Worm (Caenorhabditis elegans) whole organism, L4 larva: ENCODE measurements around the gene C03B1.7.

Experiments
- F37D6.2 ChIP-seq: sonication (generic microtip); optimal IDR thresholded peaks from 2 replicates; lab custom pipeline; 2016; ENCODE audit warnings: mild to moderate bottlenecking, missing genetic modification characterization, missing compliant biosample characterization
- F44E2.7 ChIP-seq: fragments of 200-800 bp; sonication (Bioruptor generic); IDR thresholded peaks from 2 replicates; pipeline ENCODE4 v2.1.2; 2022; ENCODE audit warnings: missing genetic modification characterization, missing compliant biosample characterization
- F49E8.2 ChIP-seq: sonication (generic microtip); optimal IDR thresholded peaks from 2 replicates; lab custom pipeline; 2016; ENCODE audit warnings: missing compliant biosample characterization, mild to moderate bottlenecking, missing genetic modification characterization, borderline replicate concordance
- Y105C5A.15 ChIP-seq: fragments of 200-800 bp; sonication (Bioruptor generic); IDR thresholded peaks from 2 replicates; pipeline ENCODE4 v1.3.6; 2022; ENCODE audit warnings: missing genetic modification characterization, missing compliant biosample characterization
- Y48G9A.11 ChIP-seq: fragments of 200-800 bp; sonication (Bioruptor generic); IDR thresholded peaks from 2 replicates; pipeline ENCODE4 v1.3.6; 2022; ENCODE audit warnings: missing genetic modification reagents, missing genetic modification characterization, missing compliant biosample characterization
- Y75B8A.6 ChIP-seq: fragments of 200-800 bp; sonication (Bioruptor generic); IDR thresholded peaks from 2 replicates; pipeline ENCODE4 v1.3.6; 2022; ENCODE audit warnings: missing genetic modification reagents, missing genetic modification characterization, missing compliant biosample characterization
- ZK546.5 ChIP-seq, 2 experiments: sonication (generic microtip); optimal IDR thresholded peaks; 2 replicates each; lab custom pipeline; 2017; ENCODE audit warnings: missing biosample characterization in 2 of 2, missing genetic modification characterization in 2 of 2
- aha-1 ChIP-seq: fragments of 150-350 bp; peaks from one replicate; lab custom pipeline; 2014; ENCODE audit warnings: missing biosample characterization, missing genetic modification characterization
- aly-2 ChIP-seq: sonication (generic microtip); optimal IDR thresholded peaks from 2 replicates; lab custom pipeline; 2018; ENCODE audit warnings: missing biosample characterization, missing genetic modification characterization
- arid-1 ChIP-seq: fragments of 200-800 bp; sonication (Bioruptor generic); conservative IDR thresholded peaks from 2 replicates; pipeline ENCODE4 v1.3.6; 2022; ENCODE audit warnings: missing genetic modification reagents, missing genetic modification characterization, missing compliant biosample characterization
- ceh-20 ChIP-seq: fragments of 200-800 bp; sonication (Bioruptor generic); IDR thresholded peaks from 2 replicates; pipeline ENCODE4 v1.3.6; 2022; ENCODE audit warnings: missing genetic modification reagents, missing genetic modification characterization, missing compliant biosample characterization
- ceh-28 ChIP-seq: fragments of 150-350 bp; optimal IDR thresholded peaks from 2 replicates; lab custom pipeline; 2014; ENCODE audit warnings: missing biosample characterization, missing genetic modification reagents, missing genetic modification characterization
- ceh-32 ChIP-seq: sonication (generic microtip); optimal IDR thresholded peaks from 2 replicates; lab custom pipeline; 2016; ENCODE audit warnings: mild to moderate bottlenecking, missing genetic modification characterization, missing compliant biosample characterization; ENCODE audit not compliant: poor library complexity
- ces-1 ChIP-seq: fragments of 150-350 bp; sonication (generic microtip); optimal IDR thresholded peaks from 4 replicates; lab custom pipeline; 2014; ENCODE audit warnings: missing biosample characterization, missing genetic modification reagents, missing genetic modification characterization
- daf-12 ChIP-seq: fragments of 150-350 bp; optimal IDR thresholded peaks from 2 replicates; lab custom pipeline; 2014; ENCODE audit warnings: missing biosample characterization, missing genetic modification reagents, missing genetic modification characterization
- daf-16 ChIP-seq, 3 experiments: sonication (generic microtip); optimal IDR thresholded peaks; 2 replicates each; lab custom pipeline; 2016 to 2017; ENCODE audit warnings: missing genetic modification characterization in 3 of 3, missing genetic modification reagents in 3 of 3, mild to moderate bottlenecking in 2 of 3, missing compliant biosample characterization in 2 of 3, missing biosample characterization in 1 of 3, moderate library complexity in 1 of 3
- dmd-8 ChIP-seq: fragments of 200-800 bp; sonication (Bioruptor generic); IDR thresholded peaks from 2 replicates; pipeline ENCODE4 v1.3.6; 2022; ENCODE audit warnings: missing genetic modification characterization, missing compliant biosample characterization
- fkh-10 ChIP-seq: fragments of 150-350 bp; optimal IDR thresholded peaks from 2 replicates; lab custom pipeline; 2014; ENCODE audit warnings: missing biosample characterization, missing genetic modification reagents, missing genetic modification characterization
- hlh-11 ChIP-seq: fragments of 200-800 bp; sonication (Bioruptor generic); optimal IDR thresholded peaks from 2 replicates; lab custom pipeline; 2018; ENCODE audit warnings: mild to moderate bottlenecking, missing genetic modification characterization, missing compliant biosample characterization
- hlh-30 ChIP-seq: sonication (generic microtip); optimal IDR thresholded peaks from 2 replicates; lab custom pipeline; 2017; ENCODE audit warnings: antibody characterized with exemption, mild to moderate bottlenecking, missing genetic modification characterization, missing compliant biosample characterization; ENCODE audit not compliant: insufficient read depth
- jun-1 ChIP-seq: fragments of 150-350 bp; optimal IDR thresholded peaks from 2 replicates; lab custom pipeline; 2014; ENCODE audit warnings: missing biosample characterization, missing genetic modification reagents, missing genetic modification characterization
- lin-1 ChIP-seq: fragments of 200-800 bp; sonication (Bioruptor generic); IDR thresholded peaks from 2 replicates; pipeline ENCODE4 v1.3.6; 2022; ENCODE audit warnings: missing genetic modification reagents, missing genetic modification characterization, missing compliant biosample characterization
- lin-15B ChIP-seq: fragments of 150-350 bp; sonication (generic microtip); optimal IDR thresholded peaks from 3 replicates; lab custom pipeline; 2014; ENCODE audit warnings: missing biosample characterization, missing genetic modification characterization
- lin-38 ChIP-seq: fragments of 200-800 bp; sonication (Bioruptor generic); IDR thresholded peaks from 2 replicates; pipeline ENCODE4 v1.3.6; 2022; ENCODE audit warnings: missing genetic modification reagents, missing genetic modification characterization, missing compliant biosample characterization
- lsy-2 ChIP-seq, 2 experiments: fragments of 150-350 bp in 1 of 2; sonication (generic microtip) in 1 of 2; optimal IDR thresholded peaks; 2 replicates each; lab custom pipeline; 2014 to 2017; ENCODE audit warnings: missing biosample characterization in 2 of 2, missing genetic modification characterization in 2 of 2
- madf-5 ChIP-seq, 2 experiments: fragments of 200-800 bp; sonication (Bioruptor generic); IDR thresholded peaks; 2 replicates each; pipeline ENCODE4 v1.3.6; 2022; ENCODE audit warnings: missing compliant biosample characterization in 2 of 2, missing genetic modification characterization in 2 of 2
- mdl-1 ChIP-seq, 2 experiments: fragments of 150-350 bp in 1 of 2; sonication (generic microtip) in 1 of 2; optimal IDR thresholded peaks; 2 replicates each; lab custom pipeline; 2014 to 2017; ENCODE audit warnings: missing biosample characterization in 2 of 2, missing genetic modification characterization in 2 of 2
- mdt-29 ChIP-seq: fragments of 200-800 bp; sonication (Bioruptor generic); IDR thresholded peaks from 2 replicates; pipeline ENCODE4 v1.3.6; 2022; ENCODE audit warnings: missing genetic modification reagents, missing genetic modification characterization, missing compliant biosample characterization
- mep-1 ChIP-seq: fragments of 150-350 bp; sonication (generic microtip); optimal IDR thresholded peaks from 3 replicates; lab custom pipeline; 2014; ENCODE audit warnings: missing biosample characterization, missing genetic modification characterization
- mxl-2 ChIP-seq: fragments of 200-800 bp; sonication (Bioruptor generic); conservative IDR thresholded peaks from 2 replicates; pipeline ENCODE4 v1.3.6; 2022; ENCODE audit warnings: missing genetic modification reagents, missing genetic modification characterization, missing compliant biosample characterization
- mxl-3 ChIP-seq: fragments of 200-800 bp; sonication (Bioruptor generic); optimal IDR thresholded peaks from 2 replicates; lab custom pipeline; 2018; ENCODE audit warnings: mild to moderate bottlenecking, missing genetic modification characterization, missing compliant biosample characterization
- nhr-111 ChIP-seq: fragments of 200-800 bp; sonication (Bioruptor generic); optimal IDR thresholded peaks from 2 replicates; lab custom pipeline; 2018; ENCODE audit warnings: mild to moderate bottlenecking, missing genetic modification characterization, missing compliant biosample characterization
- nhr-25 ChIP-seq: sonication (generic microtip); optimal IDR thresholded peaks from 2 replicates; lab custom pipeline; 2017; ENCODE audit warnings: missing genetic modification characterization, mild to moderate bottlenecking, missing compliant biosample characterization, antibody characterized with exemption, moderate library complexity, borderline replicate concordance; ENCODE audit not compliant: insufficient read depth
- nhr-28 ChIP-seq: fragments of 150-350 bp; optimal IDR thresholded peaks from 2 replicates; lab custom pipeline; 2014; ENCODE audit warnings: missing biosample characterization, missing genetic modification characterization
- nhr-48 ChIP-seq: sonication (generic microtip); optimal IDR thresholded peaks from 2 replicates; lab custom pipeline; 2016; ENCODE audit warnings: mild to moderate bottlenecking, missing genetic modification characterization, missing compliant biosample characterization
- nhr-76 ChIP-seq: fragments of 150-350 bp; optimal IDR thresholded peaks from 2 replicates; lab custom pipeline; 2014; ENCODE audit warnings: missing biosample characterization, missing genetic modification characterization
- rbr-2 ChIP-seq: sonication (generic microtip); optimal IDR thresholded peaks from 2 replicates; lab custom pipeline; 2016; ENCODE audit warnings: missing genotype, missing genetic modification characterization, missing compliant biosample characterization
- set-16 ChIP-seq: fragments of 200-800 bp; sonication (Bioruptor generic); IDR thresholded peaks from 2 replicates; pipeline ENCODE4 v1.3.6; 2022; ENCODE audit warnings: missing genetic modification reagents, missing genetic modification characterization, missing compliant biosample characterization
- snpc-1.2 ChIP-seq: fragments of 200-800 bp; sonication (Bioruptor generic); IDR thresholded peaks from 2 replicates; pipeline ENCODE4 v1.3.6; 2022; ENCODE audit warnings: missing genetic modification reagents, missing genetic modification characterization, missing compliant biosample characterization
- snpc-4 ChIP-seq: fragments of 150-350 bp; optimal IDR thresholded peaks from 2 replicates; lab custom pipeline; 2014; ENCODE audit warnings: missing biosample characterization, missing genetic modification characterization
- spr-1 ChIP-seq: sonication (generic microtip); optimal IDR thresholded peaks from 2 replicates; lab custom pipeline; 2016; ENCODE audit warnings: mild to moderate bottlenecking, missing genetic modification characterization, missing compliant biosample characterization
- tag-97 ChIP-seq: fragments of 200-800 bp; sonication (Bioruptor generic); IDR thresholded peaks from 2 replicates; pipeline ENCODE4 v1.3.6; 2022; ENCODE audit warnings: missing genetic modification characterization, missing compliant biosample characterization
- tra-1 ChIP-seq: fragments of 200-800 bp; sonication (Bioruptor generic); IDR thresholded peaks from 2 replicates; pipeline ENCODE4 v1.3.6; 2022; ENCODE audit warnings: missing genetic modification reagents, missing genetic modification characterization, missing compliant biosample characterization
- zag-1 ChIP-seq: fragments of 150-350 bp; optimal IDR thresholded peaks from 2 replicates; lab custom pipeline; 2014; ENCODE audit warnings: missing biosample characterization, missing genetic modification characterization
- zfp-3 ChIP-seq: fragments of 200-800 bp; sonication (Bioruptor generic); conservative IDR thresholded peaks from 2 replicates; pipeline ENCODE4 v1.3.6; 2022; ENCODE audit warnings: missing genetic modification reagents, missing genetic modification characterization, missing compliant biosample characterization
- zip-11 ChIP-seq: fragments of 200-800 bp; sonication (Bioruptor generic); IDR thresholded peaks from 2 replicates; pipeline ENCODE4 v1.3.6; 2022; ENCODE audit warnings: missing genetic modification characterization, missing compliant biosample characterization

The C03B1.7 gene

DNA sequence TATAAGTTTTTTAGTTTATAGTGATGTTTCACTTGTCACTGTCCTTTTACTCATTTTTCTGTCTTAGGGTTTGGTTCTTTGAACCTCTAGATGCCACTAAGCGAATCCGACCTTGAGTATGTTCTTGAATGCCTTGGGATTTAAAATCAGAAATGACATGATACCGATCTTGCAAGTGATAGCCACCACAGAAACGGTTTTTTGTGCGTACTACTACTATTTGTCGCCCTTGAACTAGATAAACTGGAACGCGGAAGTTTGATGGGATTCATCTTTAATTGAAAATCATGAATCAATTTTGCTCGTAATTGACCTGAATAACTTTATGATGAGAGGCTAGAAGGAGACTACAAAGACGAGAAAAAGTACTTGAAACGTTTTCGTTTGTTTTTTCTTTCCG, 22.8 kb upstream of the C03B1.7 start:
- TF ChIP-seq tra-1 (no peak), hlh-30 (tag; lab: Kevin White, UChicago) (peak; percentile 4), nhr-28 (tag; lab: Kevin White, UChicago) (peak; percentile 75), nhr-25 (tag; lab: Kevin White, UChicago) (peak; percentile 58), ceh-20 (GFP tag; lab: Robert Waterston, UW) (no peak), mdl-1 (tag; optimal IDR thresholded peaks at IDR 0.05; lab: Kevin White, UChicago) (peak in 1 of 2 experiments; percentile 35), Y105C5A.15 (GFP tag; lab: Robert Waterston, UW) (no peak), zip-11 (no peak)
- TF ChIP-seq, all 104 proteins: peak for 4

ce11 chrX:6319546-6319945, 22.1 kb upstream of the C03B1.7 start, which contains the start of gene chtb-3:
TSS of gene chtb-3 (minus strand) at chrX:6319646.
- no peak for TF ChIP-seq ces-1 (GFP tag; lab: Kevin White, UChicago)
- TF ChIP-seq lin-1 (GFP tag; lab: Robert Waterston, UW): no peak
- TF ChIP-seq mdt-29 (GFP tag; lab: Robert Waterston, UW): no peak
- TF ChIP-seq zag-1: no peak
- no peak for TF ChIP-seq fkh-10 (GFP tag; lab: Kevin White, UChicago)
- TF ChIP-seq F49E8.2: no peak
- TF ChIP-seq lin-38 (GFP tag; lab: Robert Waterston, UW): no peak
- TF ChIP-seq, all 104 proteins: peak for 0

ce11 chrX:6320887-6321286, 20.7 kb upstream of the C03B1.7 start:
- TF ChIP-seq Y48G9A.11 (GFP tag; lab: Robert Waterston, UW) (no peak), nhr-76 (no peak), jun-1 (tag; lab: Kevin White, UChicago) (no peak), ces-1 (GFP tag; lab: Kevin White, UChicago) (no peak), daf-16 (GFP tag; optimal IDR thresholded peaks at IDR 0.05; lab: Kevin White, UChicago) (no peak), daf-16 (tag; optimal IDR thresholded peaks at IDR 0.05; lab: Kevin White, UChicago) (no peak), hlh-30 (tag; lab: Kevin White, UChicago) (peak; percentile 42), mdl-1 (tag; optimal IDR thresholded peaks at IDR 0.05; lab: Kevin White, UChicago) (peak in 1 of 2 experiments; percentile 45), Y105C5A.15 (GFP tag; lab: Robert Waterston, UW) (no peak), spr-1 (tag; lab: Kevin White, UChicago) (peak; percentile 22), lin-15B (tag; lab: Kevin White, UChicago) (no peak), rbr-2 (tag; lab: Kevin White, UChicago) (peak; percentile 2), ZK546.5 (tag; optimal IDR thresholded peaks at IDR 0.05; lab: Kevin White, UChicago) (no peak), tag-97 (GFP tag; lab: Robert Waterston, UW) (no peak), mxl-2 (GFP tag; lab: Robert Waterston, UW) (no peak), zfp-3 (GFP tag; lab: Robert Waterston, UW) (no peak), F37D6.2 (no peak), lin-38 (GFP tag; lab: Robert Waterston, UW) (no peak), aha-1 (tag; lab: Kevin White, UChicago) (peak; percentile 40), nhr-111 (GFP tag; lab: Kevin White, UChicago) (no peak), ceh-28 (no peak), lsy-2 (tag; optimal IDR thresholded peaks at IDR 0.05; lab: Kevin White, UChicago) (no peak), daf-12 (tag; lab: Kevin White, UChicago) (no peak), snpc-1.2 (GFP tag; lab: Robert Waterston, UW) (no peak), arid-1 (GFP tag; lab: Robert Waterston, UW) (no peak), aly-2 (tag; lab: Kevin White, UChicago) (no peak), set-16 (GFP tag; lab: Robert Waterston, UW) (no peak), nhr-48 (tag; lab: Kevin White, UChicago) (peak; percentile 86), hlh-11 (tag; lab: Kevin White, UChicago) (peak; percentile 51), dmd-8 (GFP tag; lab: Robert Waterston, UW) (no peak), snpc-4 (no peak), ceh-32 (tag; lab: Kevin White, UChicago) (no peak), nhr-28 (tag; lab: Kevin White, UChicago) (peak; percentile 55), madf-5 (GFP tag; IDR thresholded peaks at IDR 0.05; lab: Robert Waterston, UW) (no peak), tra-1 (0 out of 2 replicates have a peak, but pooled peaks have one; percentile 19), F44E2.7 (GFP tag; lab: Robert Waterston, UW) (no peak), Y75B8A.6 (GFP tag; lab: Robert Waterston, UW) (no peak), mep-1 (tag; lab: Kevin White, UChicago) (no peak), mxl-3 (GFP tag; lab: Kevin White, UChicago) (peak; percentile 46)
